Fruit fly (Drosophila melanogaster) whole organism, adult: ENCODE results near the gene Dus4.

Experiments used
- CG12768 ChIP-seq: fragments of 200-800 bp; sonication (Bioruptor generic); optimal IDR thresholded peaks from 2 replicates; lab custom pipeline; 2017; ENCODE audit warnings: missing biosample characterization, missing genetic modification characterization, mild to moderate bottlenecking, moderate library complexity, missing genetic modification reagents
- CG14711 ChIP-seq: fragments of 200-800 bp; sonication (Bioruptor generic); optimal IDR thresholded peaks from 2 replicates; lab custom pipeline; 2018; ENCODE audit warnings: missing biosample characterization, mild to moderate bottlenecking, missing genetic modification characterization, moderate library complexity
- Clk ChIP-seq: fragments of 200-800 bp; sonication (Bioruptor generic); optimal IDR thresholded peaks from 2 replicates; lab custom pipeline; 2017; ENCODE audit warnings: missing biosample characterization, missing genetic modification characterization
- Crg-1 ChIP-seq: fragments of 200-800 bp; sonication (Bioruptor generic); optimal IDR thresholded peaks from 2 replicates; lab custom pipeline; 2016; ENCODE audit warnings: missing biosample characterization, missing genetic modification characterization
- kay ChIP-seq: fragments of 200-800 bp; sonication (Bioruptor generic); peaks from one replicate; lab custom pipeline; 2016; ENCODE audit warnings: missing biosample characterization, missing genetic modification characterization, borderline replicate concordance
- tj ChIP-seq: fragments of 200-800 bp; sonication (Bioruptor generic); optimal IDR thresholded peaks from 3 replicates; lab custom pipeline; 2017; ENCODE audit warnings: missing biosample characterization, mild to moderate bottlenecking, missing genetic modification characterization, moderate library complexity
- toe ChIP-seq: fragments of 200-800 bp; sonication (Bioruptor generic); optimal IDR thresholded peaks from 2 replicates; lab custom pipeline; 2016; ENCODE audit warnings: missing biosample characterization, missing genetic modification characterization

- no peak for TF ChIP-seq Clk (GFP tag; lab: Kevin White, UChicago)
- TF ChIP-seq Crg-1 (GFP tag; lab: Kevin White, UChicago), result no peak
- no peak for TF ChIP-seq CG12768 (GFP tag; lab: Kevin White, UChicago)
- no peak for TF ChIP-seq CG14711 (tag; lab: Kevin White, UChicago)
- no peak for TF ChIP-seq toe (GFP tag; lab: Kevin White, UChicago)
- no peak for TF ChIP-seq kay (GFP tag; lab: Kevin White, UChicago)
- TF ChIP-seq tj (GFP tag; lab: Kevin White, UChicago), result no peak
Measured at dm6 chr2L:19078928-19079327, 15.8 kb downstream of the Dus4 start, which contains the start of gene CG10700.
